Worm (Caenorhabditis elegans) whole organism, L1 larva: ENCODE measurements around the gene C45B11.5.
A peak's percentile ranks its signal among the peaks of the same experiment; 100 is the strongest.

ENCODE experiments used
- C04F5.9 ChIP-seq: sonication (generic microtip); optimal IDR thresholded peaks from 2 replicates; lab custom pipeline; 2016; ENCODE audit warnings: missing genetic modification characterization, missing compliant biosample characterization
- aha-1 ChIP-seq: fragments of 150-350 bp; optimal IDR thresholded peaks from 2 replicates; lab custom pipeline; 2014; ENCODE audit warnings: missing biosample characterization, missing genetic modification characterization
- alr-1 ChIP-seq: fragments of 200-800 bp; sonication (Bioruptor generic); optimal IDR thresholded peaks from 2 replicates; lab custom pipeline; 2018; ENCODE audit warnings: borderline replicate concordance, mild to moderate bottlenecking, missing genetic modification characterization, missing compliant biosample characterization
- ama-1 ChIP-seq: fragments of 150-350 bp; optimal IDR thresholded peaks from 2 replicates; lab custom pipeline; 2014
- blmp-1 ChIP-seq: fragments of 150-350 bp; optimal IDR thresholded peaks from 2 replicates; lab custom pipeline; 2014; ENCODE audit warnings: missing biosample characterization, missing genetic modification characterization
- ceh-63 ChIP-seq: fragments of 200-800 bp; sonication (Bioruptor generic); optimal IDR thresholded peaks from 2 replicates; lab custom pipeline; 2018; ENCODE audit warnings: mild to moderate bottlenecking, missing genetic modification characterization, missing compliant biosample characterization
- ceh-90 ChIP-seq: sonication (generic microtip); optimal IDR thresholded peaks from 2 replicates; lab custom pipeline; 2016; ENCODE audit warnings: missing genetic modification characterization, missing compliant biosample characterization
- dpl-1 ChIP-seq, 3 experiments: fragments of 150-350 bp in 2 of 3; sonication (generic microtip) in 1 of 3; optimal IDR thresholded peaks; 2 replicates each; lab custom pipeline; 2014 to 2017; ENCODE audit warnings: missing biosample characterization in 3 of 3, missing genetic modification characterization in 3 of 3, missing genetic modification reagents in 3 of 3
- dsc-1 ChIP-seq: sonication (generic microtip); optimal IDR thresholded peaks from 2 replicates; lab custom pipeline; 2016; ENCODE audit warnings: mild to moderate bottlenecking, missing genetic modification characterization, missing compliant biosample characterization
- egl-13 ChIP-seq: sonication (generic microtip); optimal IDR thresholded peaks from 2 replicates; lab custom pipeline; 2016; ENCODE audit warnings: missing genotype, missing genetic modification reagents, missing genetic modification characterization, missing compliant biosample characterization
- elt-2 ChIP-seq: sonication (generic microtip); optimal IDR thresholded peaks from 2 replicates; lab custom pipeline; 2016; ENCODE audit warnings: missing genetic modification characterization, mild to moderate bottlenecking, inconsistent platforms, missing compliant biosample characterization, missing genetic modification reagents
- elt-3 ChIP-seq, 6 experiments: fragments of 150-350 bp in 1 of 6; sonication (generic microtip); optimal IDR thresholded peaks; 2 replicates each; lab custom pipeline; 2017 to 2018; ENCODE audit warnings: missing biosample characterization in 6 of 6, missing genetic modification characterization in 6 of 6, inconsistent platforms in 1 of 6
- ets-5 ChIP-seq: fragments of 200-800 bp; sonication (Bioruptor generic); IDR thresholded peaks from 2 replicates; pipeline ENCODE4 v1.3.6; 2022; ENCODE audit warnings: missing genetic modification characterization, missing compliant biosample characterization
- fos-1 ChIP-seq: fragments of 150-350 bp; optimal IDR thresholded peaks from 2 replicates; lab custom pipeline; 2014; ENCODE audit warnings: missing biosample characterization, missing genetic modification characterization
- isw-1 ChIP-seq: fragments of 200-800 bp; sonication (Bioruptor generic); IDR thresholded peaks from 2 replicates; pipeline ENCODE4 v1.3.6; 2022; ENCODE audit warnings: missing genetic modification characterization, missing compliant biosample characterization
- jun-1 ChIP-seq: fragments of 150-350 bp; optimal IDR thresholded peaks from 2 replicates; lab custom pipeline; 2014; ENCODE audit warnings: missing biosample characterization, missing genetic modification reagents, missing genetic modification characterization
- lin-13 ChIP-seq: fragments of 150-350 bp; optimal IDR thresholded peaks from 2 replicates; lab custom pipeline; 2014; ENCODE audit warnings: missing biosample characterization, missing genetic modification reagents, missing genetic modification characterization
- lin-15B ChIP-seq: fragments of 150-350 bp; sonication (generic microtip); optimal IDR thresholded peaks from 3 replicates; lab custom pipeline; 2014; ENCODE audit warnings: missing biosample characterization, missing genetic modification characterization
- lin-35 ChIP-seq, 2 experiments: fragments of 150-350 bp; optimal IDR thresholded peaks; 2 replicates each; lab custom pipeline; 2014; ENCODE audit warnings: missing biosample characterization in 2 of 2, missing genetic modification characterization in 2 of 2, missing genetic modification reagents in 2 of 2
- lin-39 ChIP-seq: fragments of 150-350 bp; optimal IDR thresholded peaks from 2 replicates; lab custom pipeline; 2014; ENCODE audit warnings: missing biosample characterization, missing genetic modification reagents, missing genetic modification characterization
- lir-3 ChIP-seq: sonication (generic microtip); optimal IDR thresholded peaks from 2 replicates; lab custom pipeline; 2016; ENCODE audit warnings: mild to moderate bottlenecking, missing genetic modification characterization, moderate library complexity, missing compliant biosample characterization; ENCODE audit not compliant: poor library complexity
- mef-2 ChIP-seq: fragments of 150-350 bp; optimal IDR thresholded peaks from 2 replicates; lab custom pipeline; 2014; ENCODE audit warnings: missing biosample characterization, missing genetic modification characterization
- mep-1 ChIP-seq: fragments of 150-350 bp; optimal IDR thresholded peaks from 2 replicates; lab custom pipeline; 2014; ENCODE audit warnings: missing biosample characterization, missing genetic modification characterization
- nhr-19 ChIP-seq: fragments of 200-800 bp; sonication (Bioruptor generic); conservative IDR thresholded peaks from 2 replicates; pipeline ENCODE4 v1.3.6; 2022; ENCODE audit warnings: missing genetic modification characterization, missing compliant biosample characterization
- nhr-20 ChIP-seq: sonication (generic microtip); optimal IDR thresholded peaks from 2 replicates; lab custom pipeline; 2016; ENCODE audit warnings: mild to moderate bottlenecking, missing genetic modification characterization, missing compliant biosample characterization
- nhr-47 ChIP-seq: sonication (generic microtip); optimal IDR thresholded peaks from 2 replicates; lab custom pipeline; 2016; ENCODE audit warnings: mild to moderate bottlenecking, missing genetic modification characterization, moderate library complexity, missing compliant biosample characterization
- nhr-77 ChIP-seq: fragments of 150-350 bp; optimal IDR thresholded peaks from 2 replicates; lab custom pipeline; 2014; ENCODE audit warnings: missing biosample characterization, missing genetic modification characterization
- nhr-84 ChIP-seq: sonication (generic microtip); optimal IDR thresholded peaks from 2 replicates; lab custom pipeline; 2017; ENCODE audit warnings: missing biosample characterization, missing genetic modification characterization
- nhr-90 ChIP-seq: sonication (generic microtip); optimal IDR thresholded peaks from 2 replicates; lab custom pipeline; 2016; ENCODE audit warnings: mild to moderate bottlenecking, missing genetic modification characterization, missing compliant biosample characterization; ENCODE audit not compliant: poor library complexity
- rnt-1 ChIP-seq: sonication (generic microtip); optimal IDR thresholded peaks from 2 replicates; lab custom pipeline; 2016; ENCODE audit warnings: mild to moderate bottlenecking, missing genetic modification characterization, moderate library complexity, missing compliant biosample characterization
- skn-1 ChIP-seq: fragments of 150-350 bp; optimal IDR thresholded peaks from 2 replicates; lab custom pipeline; 2014; ENCODE audit warnings: missing biosample characterization, missing genetic modification characterization
- snu-23 ChIP-seq: sonication (generic microtip); optimal IDR thresholded peaks from 2 replicates; lab custom pipeline; 2016; ENCODE audit warnings: missing genetic modification characterization, missing compliant biosample characterization
- sox-4 ChIP-seq: sonication (generic microtip); optimal IDR thresholded peaks from 2 replicates; lab custom pipeline; 2016; ENCODE audit warnings: missing genetic modification characterization, missing compliant biosample characterization
- sptf-1 ChIP-seq: fragments of 150-350 bp; optimal IDR thresholded peaks from 2 replicates; lab custom pipeline; 2014; ENCODE audit warnings: missing biosample characterization, missing genetic modification characterization
- swsn-7 ChIP-seq: sonication (generic microtip); optimal IDR thresholded peaks from 2 replicates; lab custom pipeline; 2016; ENCODE audit warnings: missing genetic modification characterization, missing compliant biosample characterization
- unc-130 ChIP-seq: fragments of 150-350 bp; optimal IDR thresholded peaks from 2 replicates; lab custom pipeline; 2017; ENCODE audit warnings: missing biosample characterization, missing genetic modification characterization, inconsistent platforms
- unc-62 ChIP-seq: fragments of 150-350 bp; optimal IDR thresholded peaks from 2 replicates; lab custom pipeline; 2014; ENCODE audit warnings: missing biosample characterization, missing genetic modification reagents, missing genetic modification characterization
- unc-86 ChIP-seq: sonication (generic microtip); optimal IDR thresholded peaks from 2 replicates; lab custom pipeline; 2016; ENCODE audit warnings: missing genetic modification characterization, missing compliant biosample characterization
- vab-15 ChIP-seq: sonication (generic microtip); optimal IDR thresholded peaks from 2 replicates; lab custom pipeline; 2017; ENCODE audit warnings: missing genotype, mild to moderate bottlenecking, missing genetic modification characterization, missing compliant biosample characterization
- zag-1 ChIP-seq: fragments of 150-350 bp; optimal IDR thresholded peaks from 2 replicates; lab custom pipeline; 2014; ENCODE audit warnings: missing biosample characterization, missing genetic modification characterization
- ztf-11 ChIP-seq, 2 experiments: sonication (generic microtip); optimal IDR thresholded peaks; 2 replicates each; lab custom pipeline; 2016 to 2017; ENCODE audit warnings: missing genetic modification characterization in 2 of 2, missing biosample characterization in 1 of 2, missing compliant biosample characterization in 1 of 2
- ztf-4 ChIP-seq: fragments of 150-350 bp; optimal IDR thresholded peaks from 2 replicates; lab custom pipeline; 2014; ENCODE audit warnings: missing biosample characterization, missing genetic modification characterization

The C45B11.5 gene

ce11 chrV:11000650-11001049, 40.9 kb upstream of the C45B11.5 start, which contains the start of gene isy-1 (continued):
- peak; percentile 48 for TF ChIP-seq lin-13 (GFP tag; lab: Kevin White, UChicago)
- peak; percentile 75 for TF ChIP-seq nhr-47 (tag; lab: Kevin White, UChicago)
- TF ChIP-seq unc-130 (tag; lab: Kevin White, UChicago) = peak; percentile 43
- peak; percentile 73 for TF ChIP-seq nhr-19 (GFP tag; lab: Robert Waterston, UW)
- TF ChIP-seq nhr-90 (tag; lab: Kevin White, UChicago) = peak; percentile 53
- TF ChIP-seq nhr-20 (tag; lab: Kevin White, UChicago) = peak; percentile 74
- peak; percentile 69 for TF ChIP-seq rnt-1 (tag; lab: Kevin White, UChicago)
- TF ChIP-seq nhr-84 (tag; lab: Kevin White, UChicago) = no peak
- TF ChIP-seq isw-1 (GFP tag; lab: Robert Waterston, UW) = peak; percentile 59
- TF ChIP-seq skn-1 (tag; lab: Kevin White, UChicago) = peak; percentile 88
- TF ChIP-seq mep-1 (tag; lab: Kevin White, UChicago) = peak; percentile 90
- TF ChIP-seq elt-3 (tag; optimal IDR thresholded peaks at IDR 0.05; lab: Kevin White, UChicago) = peak in 2 of 6 experiments; percentile 31 to 59
- peak; percentile 92 to 96 (median 94) for TF ChIP-seq dpl-1 (GFP tag; optimal IDR thresholded peaks at IDR 0.05; lab: Kevin White, UChicago)
- TF ChIP-seq lin-35 (GFP tag; optimal IDR thresholded peaks at IDR 0.05; lab: Kevin White, UChicago) = peak; percentile 97 to 98
- TF ChIP-seq jun-1 (tag; lab: Kevin White, UChicago) = peak; percentile 23
- TF ChIP-seq ceh-63 (GFP tag; lab: Kevin White, UChicago) = no peak
- TF ChIP-seq C04F5.9 (tag; lab: Kevin White, UChicago) = no peak
- TF ChIP-seq ztf-4 (tag; lab: Kevin White, UChicago) = no peak
- TF ChIP-seq, all 84 proteins: peak for 41

ce11 chrV:11002434-11002833, 39.2 kb upstream of the C45B11.5 start, which contains the start of gene F53B7.4:
TSS of gene F53B7.4 (minus strand) at chrV:11002534.
- TF ChIP-seq ceh-90 = no peak
- no peak for TF ChIP-seq vab-15 (tag; lab: Kevin White, UChicago)
- no peak for TF ChIP-seq egl-13
- no peak for TF ChIP-seq aha-1 (tag; lab: Kevin White, UChicago)
- no peak for TF ChIP-seq unc-130 (tag; lab: Kevin White, UChicago)
- TF ChIP-seq zag-1 (tag; lab: Kevin White, UChicago) = no peak

ce11 chrV:11004094-11004493, 37.5 kb upstream of the C45B11.5 start:
- TF ChIP-seq nhr-47 (tag; lab: Kevin White, UChicago) (peak; percentile 12), swsn-7 (tag; lab: Kevin White, UChicago) (no peak), fos-1 (tag; lab: Kevin White, UChicago) (no peak), dsc-1 (tag; lab: Kevin White, UChicago) (peak; percentile 92), nhr-19 (GFP tag; lab: Robert Waterston, UW) (no peak), rnt-1 (tag; lab: Kevin White, UChicago) (no peak), alr-1 (tag; lab: Kevin White, UChicago) (no peak), ets-5 (no peak), sox-4 (no peak), ceh-90 (no peak), mef-2 (tag; lab: Kevin White, UChicago) (no peak), sptf-1 (tag; lab: Kevin White, UChicago) (no peak)
- TF ChIP-seq, all 84 proteins: peak for 2

- TF ChIP-seq snu-23 (no peak), unc-86 (tag; lab: Kevin White, UChicago) (no peak), skn-1 (tag; lab: Kevin White, UChicago) (no peak), nhr-77 (tag; lab: Kevin White, UChicago) (no peak), blmp-1 (tag; lab: Kevin White, UChicago) (peak; percentile 5), lin-15B (tag; lab: Kevin White, UChicago) (no peak), lin-39 (tag; lab: Kevin White, UChicago) (no peak), lir-3 (tag; lab: Kevin White, UChicago) (no peak), ama-1 (lab: Kevin White, UChicago) (no peak), swsn-7 (tag; lab: Kevin White, UChicago) (no peak), ets-5 (no peak), ztf-11 (tag; optimal IDR thresholded peaks at IDR 0.05; lab: Kevin White, UChicago) (no peak), nhr-19 (GFP tag; lab: Robert Waterston, UW) (no peak), unc-62 (GFP tag; lab: Kevin White, UChicago) (no peak), elt-2 (tag; lab: Kevin White, UChicago) (peak; percentile 62)
Measured at ce11 chrV:11007651-11008050, 33.9 kb upstream of the C45B11.5 start.
